Worm (Caenorhabditis elegans): ENCODE results near the gene dmd-9.
"Not testable (repeated sequence)": the region's sequence is repeated elsewhere in the genome, so short reads cannot be mapped to it uniquely, and the experiment has no call there.

The dmd-9 gene

ce11 chrIV:3254443-3254842 lies at the start of gene dmd-9:
TSS of gene dmd-9 (minus strand) at chrIV:3254543.
- TF ChIP-seq nhr-11 (tag; optimal IDR thresholded peaks at IDR 0.05) (no peak), lin-11 (tag; optimal IDR thresholded peaks at IDR 0.05) (no peak), elt-3 (tag; optimal IDR thresholded peaks at IDR 0.05) (no peak), lin-13 (GFP tag; optimal IDR thresholded peaks at IDR 0.05) (no peak), lsy-2 (tag; optimal IDR thresholded peaks at IDR 0.05) (no peak), ZK546.5 (tag; optimal IDR thresholded peaks at IDR 0.05) (no peak), skn-1 (tag; optimal IDR thresholded peaks at IDR 0.05) (no peak), ztf-11 (tag; optimal IDR thresholded peaks at IDR 0.05) (no peak), Y55F3AM.14 (GFP tag; optimal IDR thresholded peaks at IDR 0.05) (no peak), ama-1 (optimal IDR thresholded peaks at IDR 0.05) (no peak), nhr-21 (tag; optimal IDR thresholded peaks at IDR 0.05) (no peak), R02D3.7 (tag; optimal IDR thresholded peaks at IDR 0.05) (no peak), blmp-1 (tag; optimal IDR thresholded peaks at IDR 0.05; ENCODE audit: insufficient read depth) (no peak), aly-2 (tag; optimal IDR thresholded peaks at IDR 0.05) (no peak), ztf-4 (tag; optimal IDR thresholded peaks at IDR 0.05) (no peak)

DNA sequence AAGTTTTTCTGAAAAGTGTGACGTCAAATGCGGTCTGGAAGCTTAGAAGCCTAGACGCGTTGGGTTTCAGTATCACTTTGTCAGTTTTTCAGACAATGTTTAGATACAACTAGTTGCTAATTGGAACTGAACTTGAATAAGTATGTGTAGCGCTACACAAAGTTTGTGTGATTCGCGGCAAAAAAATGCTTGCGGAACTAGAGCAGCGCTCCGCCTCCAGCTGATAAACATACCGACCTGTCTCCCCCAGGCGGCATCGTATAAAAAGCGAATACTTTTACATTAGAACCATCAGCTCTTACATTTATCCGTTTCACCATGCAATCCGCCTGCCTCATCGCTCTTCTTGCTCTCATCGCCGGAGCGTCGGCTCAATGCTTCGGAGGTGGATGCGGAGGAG lies 49.3 kb upstream of the dmd-9 start, which contains the start of gene idpp-12:
idpp-12 (plus strand) TSS at position 301 of the 400 bp plus-strand sequence.
- TF ChIP-seq ztf-1 (GFP tag; conservative IDR thresholded peaks at IDR 0.05); egl-27 (tag; optimal IDR thresholded peaks at IDR 0.05); snpc-4 (tag; optimal IDR thresholded peaks at IDR 0.05): not testable (repeated sequence)

DNA sequence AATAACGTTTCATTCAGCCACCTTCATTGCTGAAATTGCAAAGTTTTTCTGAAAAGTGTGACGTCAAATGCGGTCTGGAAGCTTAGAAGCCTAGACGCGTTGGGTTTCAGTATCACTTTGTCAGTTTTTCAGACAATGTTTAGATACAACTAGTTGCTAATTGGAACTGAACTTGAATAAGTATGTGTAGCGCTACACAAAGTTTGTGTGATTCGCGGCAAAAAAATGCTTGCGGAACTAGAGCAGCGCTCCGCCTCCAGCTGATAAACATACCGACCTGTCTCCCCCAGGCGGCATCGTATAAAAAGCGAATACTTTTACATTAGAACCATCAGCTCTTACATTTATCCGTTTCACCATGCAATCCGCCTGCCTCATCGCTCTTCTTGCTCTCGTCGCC lies 47.7 kb upstream of the dmd-9 start, which contains the start of gene W08E12.4:
W08E12.4 (plus strand) TSS at position 301 of the 400 bp plus-strand sequence.
- not testable (repeated sequence) for TF ChIP-seq egl-27, mbf-1, unc-39 (tag; optimal IDR thresholded peaks at IDR 0.05)

DNA sequence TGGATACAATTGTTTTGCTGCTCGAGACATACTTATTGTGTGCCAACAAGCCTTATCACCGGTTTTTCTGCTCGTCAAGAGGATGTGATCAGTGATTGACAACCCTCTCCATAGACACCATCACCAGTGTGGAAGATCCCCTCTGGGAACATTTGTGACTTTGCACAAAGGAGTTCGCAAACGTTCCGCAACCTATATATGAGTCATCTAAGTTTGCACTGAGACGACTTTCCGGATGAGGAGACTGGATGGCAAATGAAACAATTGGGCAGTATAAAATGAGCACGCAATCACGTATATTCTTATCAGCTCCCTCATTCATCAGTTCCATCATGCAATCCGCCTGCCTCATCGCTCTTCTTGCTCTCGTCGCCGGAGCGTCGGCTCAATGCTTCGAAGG lies 46.1 kb upstream of the dmd-9 start, which contains the start of gene W08E12.5:
W08E12.5 (plus strand) TSS at position 301 of the 400 bp plus-strand sequence.
- TF ChIP-seq snpc-4 (tag; optimal IDR thresholded peaks at IDR 0.05) (no peak), dmd-4 (tag; optimal IDR thresholded peaks at IDR 0.05) (no peak), crh-2 (tag; optimal IDR thresholded peaks at IDR 0.05) (no peak), lin-13 (GFP tag; optimal IDR thresholded peaks at IDR 0.05) (no peak), nhr-6 (tag; optimal IDR thresholded peaks at IDR 0.05) (no peak), F13H6.1 (tag; optimal IDR thresholded peaks at IDR 0.05) (no peak), C34F6.9 (tag; optimal IDR thresholded peaks at IDR 0.05) (no peak), mdl-1 (tag; optimal IDR thresholded peaks at IDR 0.05) (no peak), ztf-4 (tag; optimal IDR thresholded peaks at IDR 0.05) (no peak), nhr-237 (tag; optimal IDR thresholded peaks at IDR 0.05) (no peak)

ce11 chrIV:3299229-3299628 lies 44.9 kb upstream of the dmd-9 start:
- TF ChIP-seq lin-13 (GFP tag; optimal IDR thresholded peaks at IDR 0.05) (no peak), unc-39 (tag; optimal IDR thresholded peaks at IDR 0.05) (no peak), snpc-4 (tag; optimal IDR thresholded peaks at IDR 0.05) (no peak), fos-1 (tag; optimal IDR thresholded peaks at IDR 0.05) (no peak), sem-4 (tag; optimal IDR thresholded peaks at IDR 0.05) (no peak), elt-3 (tag; optimal IDR thresholded peaks at IDR 0.05) (no peak)

ce11 chrIV:3298300-3298699 lies 44.0 kb upstream of the dmd-9 start, which contains the start of gene W08E12.6:
TSS of gene W08E12.6 (plus strand) at chrIV:3298600.
- TF ChIP-seq gmeb-1 (tag; optimal IDR thresholded peaks at IDR 0.05) = no peak
- TF ChIP-seq nhr-237 (tag; optimal IDR thresholded peaks at IDR 0.05) = no peak
- TF ChIP-seq lin-39 (tag; optimal IDR thresholded peaks at IDR 0.05) = no peak
- no peak for TF ChIP-seq dmd-4 (tag; optimal IDR thresholded peaks at IDR 0.05)
- no peak for TF ChIP-seq unc-62 (GFP tag; optimal IDR thresholded peaks at IDR 0.05)
- TF ChIP-seq crh-2 (tag; optimal IDR thresholded peaks at IDR 0.05) = no peak
- TF ChIP-seq ceh-16 (tag; optimal IDR thresholded peaks at IDR 0.05) = no peak

Data from whole organism, L2 larva.